Fruit fly (Drosophila melanogaster): ENCODE measurements around the gene CG13685.

Gene CG13685

dm6 chr3L:7792249-7792648 lies 45.1 kb downstream of the CG13685 start (continued):
- TF ChIP-seq Bteb2 (GFP tag; optimal IDR thresholded peaks at IDR 0.05) (no peak), Xrp1 (GFP tag; IDR thresholded peaks at IDR 0.05) (peak; percentile 54; the same call in 1 of the 2 replicates), prd (optimal IDR thresholded peaks at IDR 0.05) (no peak), prd (GFP tag; IDR thresholded peaks at IDR 0.05) (peak; percentile 44; the same call in 1 of the 3 replicates), hth (optimal IDR thresholded peaks at IDR 0.05) (no peak), CG17328 (GFP tag; IDR thresholded peaks at IDR 0.05) (0 out of 2 replicates have a peak, but pooled peaks have one; percentile 18), Lpt (GFP tag; optimal IDR thresholded peaks at IDR 0.05) (no peak), bsh (GFP tag; optimal IDR thresholded peaks at IDR 0.05) (peak in 1 of 2 experiments; percentile 34), CG6689 (GFP tag; IDR thresholded peaks at IDR 0.05) (0 out of 2 replicates have a peak, but pooled peaks have one; percentile 37), Dref (GFP tag; IDR thresholded peaks at IDR 0.05) (no peak), gem (tag; optimal IDR thresholded peaks at IDR 0.05) (peak; percentile 26), dysf (GFP tag; IDR thresholded peaks at IDR 0.05) (no peak), CG2678 (tag; optimal IDR thresholded peaks at IDR 0.05) (peak; percentile 5), cg (GFP tag; optimal IDR thresholded peaks at IDR 0.05) (no peak), Jarid2 (GFP tag; optimal IDR thresholded peaks at IDR 0.05) (no peak), Hmx (GFP tag; optimal IDR thresholded peaks at IDR 0.05) (no peak), vvl (GFP tag; IDR thresholded peaks at IDR 0.05) (peak; percentile 32; the same call in 1 of the 2 replicates), wek (GFP tag; optimal IDR thresholded peaks at IDR 0.05) (no peak), CG6272 (GFP tag; IDR thresholded peaks at IDR 0.05) (no peak), Sry-β (GFP tag; optimal IDR thresholded peaks at IDR 0.05) (no peak), grau (tag; optimal IDR thresholded peaks at IDR 0.05) (no peak), Lhr (GFP tag; optimal IDR thresholded peaks at IDR 0.05) (no peak), E2f2 (GFP tag; IDR thresholded peaks at IDR 0.05) (no peak), CG4360 (GFP tag; IDR thresholded peaks at IDR 0.05) (no peak), CG15011 (GFP tag; optimal IDR thresholded peaks at IDR 0.05) (no peak), CrebB (tag; optimal IDR thresholded peaks at IDR 0.05) (no peak), MESR4 (GFP tag; optimal IDR thresholded peaks at IDR 0.05) (no peak), jumu (GFP tag; optimal IDR thresholded peaks at IDR 0.05) (no peak), en (GFP tag; optimal IDR thresholded peaks at IDR 0.05) (no peak), yki (optimal IDR thresholded peaks at IDR 0.05) (no peak), unpg (GFP tag; optimal IDR thresholded peaks at IDR 0.05) (peak; percentile 35), Dp (GFP tag; optimal IDR thresholded peaks at IDR 0.05) (no peak), Hr39 (optimal IDR thresholded peaks at IDR 0.05) (no peak), HLH54F (GFP tag; optimal IDR thresholded peaks at IDR 0.05) (no peak), CG18476 (GFP tag; optimal IDR thresholded peaks at IDR 0.05) (no peak), run (tag; optimal IDR thresholded peaks at IDR 0.05) (no peak), BtbVII (GFP tag; optimal IDR thresholded peaks at IDR 0.05) (no peak), CG31365 (tag; optimal IDR thresholded peaks at IDR 0.05) (no peak), al (GFP tag; IDR thresholded peaks at IDR 0.05) (no peak), Gug (GFP tag; IDR thresholded peaks at IDR 0.05) (peak; percentile 25; the same call in 1 of the 4 replicates), CG17612 (GFP tag; IDR thresholded peaks at IDR 0.05) (no peak), rib (GFP tag; IDR thresholded peaks at IDR 0.05) (no peak), E2f1 (GFP tag; IDR thresholded peaks at IDR 0.05) (0 out of 2 replicates have a peak, but pooled peaks have one; percentile 9), Ssrp (tag; optimal IDR thresholded peaks at IDR 0.05) (no peak), CG1024 (GFP tag; IDR thresholded peaks at IDR 0.05) (no peak), NK7.1 (GFP tag; optimal IDR thresholded peaks at IDR 0.05) (no peak), Rx (GFP tag; IDR thresholded peaks at IDR 0.05) (no peak), CG12104 (GFP tag; optimal IDR thresholded peaks at IDR 0.05) (no peak), CG1603 (tag; optimal IDR thresholded peaks at IDR 0.05) (no peak), CG12391 (tag; optimal IDR thresholded peaks at IDR 0.05) (no peak), CG10267 (tag; optimal IDR thresholded peaks at IDR 0.05) (no peak), HmgD (GFP tag; optimal IDR thresholded peaks at IDR 0.05) (no peak), Deaf1 (tag; optimal IDR thresholded peaks at IDR 0.05) (no peak)
